Fruit fly (Drosophila melanogaster) whole organism: Measurements from ENCODE around the gene Drak.

ENCODE experiments used
- CG8478 ChIP-seq: fragments of >200 bp; optimal IDR thresholded peaks from 2 replicates; lab custom pipeline; 2018; ENCODE audit warnings: inconsistent platforms
- Dll ChIP-seq: fragments of >200 bp; optimal IDR thresholded peaks from 2 replicates; lab custom pipeline; 2017
- EcR ChIP-seq, 2 experiments: fragments of >200 bp; optimal IDR thresholded peaks; 2 replicates each; lab custom pipeline; 2017; ENCODE audit warnings: missing biosample characterization in 2 of 2, missing genetic modification characterization in 2 of 2, missing genetic modification reagents in 2 of 2
- psq ChIP-seq: fragments of >200 bp; optimal IDR thresholded peaks from 2 replicates; lab custom pipeline; 2017
- usp ChIP-seq: fragments of >200 bp; optimal IDR thresholded peaks from 2 replicates; lab custom pipeline; 2017; ENCODE audit warnings: missing biosample characterization, missing genetic modification characterization, mixed read lengths

DNA sequence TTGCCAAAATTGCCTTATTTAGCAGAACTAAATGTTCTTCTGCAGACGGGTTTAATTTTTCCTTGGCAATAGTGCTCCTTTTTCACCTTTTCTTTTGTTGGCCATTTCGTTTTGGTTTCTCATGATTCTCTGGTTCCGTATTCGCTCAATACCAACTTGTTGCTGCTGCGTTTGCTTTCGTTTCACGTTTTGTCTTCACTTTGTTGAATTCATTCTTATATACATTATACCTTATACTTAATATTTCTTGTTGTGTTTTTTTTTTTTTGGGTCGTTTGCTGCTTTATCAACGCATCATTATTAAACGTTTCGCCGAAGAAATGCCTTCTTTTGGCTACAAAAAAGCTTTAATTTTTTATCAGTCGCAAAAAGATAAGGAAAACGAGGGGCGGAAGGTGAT, 3.3 kb downstream of the Drak start:
- no peak for TF ChIP-seq usp (GFP tag; lab: Kevin White, UChicago)
- no peak for TF ChIP-seq CG8478 (lab: Kevin White, UChicago)
- TF ChIP-seq psq (lab: Kevin White, UChicago) = no peak
- no peak for TF ChIP-seq Dll (lab: Kevin White, UChicago)
- TF ChIP-seq EcR (GFP tag; optimal IDR thresholded peaks at IDR 0.05; lab: Kevin White, UChicago) = no peak
